Worm (Caenorhabditis elegans) whole organism, young adult: ENCODE data around the gene K02E10.6.

Source experiments
- B0019.2 ChIP-seq: fragments of 200-800 bp; sonication (Bioruptor generic); conservative IDR thresholded peaks from 2 replicates; pipeline ENCODE4 v1.3.6; 2022; ENCODE audit warnings: missing genetic modification reagents, missing genetic modification characterization, missing compliant biosample characterization
- B0336.3 ChIP-seq: fragments of 200-800 bp; sonication (Bioruptor generic); IDR thresholded peaks from 2 replicates; pipeline ENCODE4 v1.3.6; 2022; ENCODE audit warnings: missing genetic modification characterization, missing compliant biosample characterization
- C06A6.2 ChIP-seq: fragments of 200-800 bp; sonication (Bioruptor generic); conservative IDR thresholded peaks from 2 replicates; pipeline ENCODE4 v1.3.6; 2022; ENCODE audit warnings: missing genetic modification characterization, missing compliant biosample characterization
- F23B12.7 ChIP-seq: sonication (generic microtip); optimal IDR thresholded peaks from 2 replicates; lab custom pipeline; 2017; ENCODE audit warnings: missing genetic modification characterization, mild to moderate bottlenecking, missing compliant biosample characterization, antibody characterized with exemption, moderate library complexity; ENCODE audit not compliant: insufficient read depth
- F33H1.4 ChIP-seq: fragments of 200-800 bp; sonication (Bioruptor generic); IDR thresholded peaks from 2 replicates; pipeline ENCODE4 v1.3.6; 2022; ENCODE audit warnings: missing genetic modification reagents, missing genetic modification characterization, missing compliant biosample characterization
- F57C9.4 ChIP-seq: sonication (generic microtip); optimal IDR thresholded peaks from 2 replicates; lab custom pipeline; 2017; ENCODE audit warnings: mild to moderate bottlenecking, missing genetic modification characterization, missing compliant biosample characterization
- K12H6.12 ChIP-seq: fragments of 200-800 bp; sonication (Bioruptor generic); optimal IDR thresholded peaks from 2 replicates; lab custom pipeline; 2018; ENCODE audit warnings: mild to moderate bottlenecking, missing genetic modification characterization, missing compliant biosample characterization
- ZK185.1 ChIP-seq: sonication (generic microtip); optimal IDR thresholded peaks from 2 replicates; lab custom pipeline; 2016; ENCODE audit warnings: mild to moderate bottlenecking, missing genetic modification characterization, missing compliant biosample characterization; ENCODE audit not compliant: poor library complexity, severe bottlenecking
- akir-1 ChIP-seq: fragments of 200-800 bp; sonication (Bioruptor generic); optimal IDR thresholded peaks from 2 replicates; lab custom pipeline; 2018; ENCODE audit warnings: mild to moderate bottlenecking, missing genetic modification characterization, moderate library complexity, missing compliant biosample characterization
- ama-1 ChIP-seq, 3 experiments: fragments of 150-350 bp in 1 of 3; sonication (generic microtip) in 2 of 3; optimal IDR thresholded peaks; 2 replicates each; lab custom pipeline; 2014 to 2018; ENCODE audit warnings: missing biosample characterization in 2 of 3, missing genetic modification characterization in 2 of 3, missing genetic modification reagents in 2 of 3
- bed-1 ChIP-seq: fragments of 200-800 bp; sonication (Bioruptor generic); IDR thresholded peaks from 2 replicates; pipeline ENCODE4 v1.3.6; 2022; ENCODE audit warnings: missing genetic modification reagents, missing genetic modification characterization, missing compliant biosample characterization
- bed-2 ChIP-seq: fragments of 200-800 bp; sonication (Bioruptor generic); IDR thresholded peaks from 2 replicates; pipeline ENCODE4 v1.3.6; 2022; ENCODE audit warnings: missing genetic modification reagents, missing genetic modification characterization, missing compliant biosample characterization
- cebp-1 ChIP-seq, 2 experiments: fragments of 200-800 bp in 1 of 2; sonication (Bioruptor generic) in 1 of 2; sonication (generic microtip) in 1 of 2; IDR thresholded peaks in 1 of 2; optimal IDR thresholded peaks in 1 of 2; 2 replicates each; pipeline versions ENCODE4 v1.3.6 to Lab custom; 2017 to 2022; ENCODE audit warnings: missing compliant biosample characterization in 2 of 2, missing genetic modification characterization in 2 of 2, mild to moderate bottlenecking in 1 of 2, missing genetic modification reagents in 1 of 2, moderate library complexity in 1 of 2
- cebp-2 ChIP-seq: fragments of 200-800 bp; sonication (Bioruptor generic); IDR thresholded peaks from 2 replicates; pipeline ENCODE4 v1.3.6; 2022; ENCODE audit warnings: missing genetic modification characterization, missing compliant biosample characterization
- ceh-27 ChIP-seq: fragments of 200-800 bp; sonication (Bioruptor generic); optimal IDR thresholded peaks from 2 replicates; lab custom pipeline; 2018; ENCODE audit warnings: mild to moderate bottlenecking, missing genetic modification characterization, moderate library complexity, missing compliant biosample characterization
- ceh-91 ChIP-seq: fragments of 200-800 bp; sonication (Bioruptor generic); IDR thresholded peaks from 2 replicates; pipeline ENCODE4 v1.3.6; 2022; ENCODE audit warnings: missing genetic modification reagents, missing genetic modification characterization, missing compliant biosample characterization
- die-1 ChIP-seq: sonication (generic microtip); optimal IDR thresholded peaks from 2 replicates; lab custom pipeline; 2016; ENCODE audit warnings: missing genotype, mild to moderate bottlenecking, missing genetic modification characterization, missing compliant biosample characterization
- dpff-1 ChIP-seq: sonication (generic microtip); optimal IDR thresholded peaks from 2 replicates; lab custom pipeline; 2017; ENCODE audit warnings: mild to moderate bottlenecking, missing genetic modification characterization, missing compliant biosample characterization
- dpl-1 ChIP-seq: fragments of 150-350 bp; optimal IDR thresholded peaks from 2 replicates; lab custom pipeline; 2014; ENCODE audit warnings: missing biosample characterization, missing genetic modification reagents, missing genetic modification characterization
- efl-1 ChIP-seq: fragments of 150-350 bp; optimal IDR thresholded peaks from 2 replicates; lab custom pipeline; 2014; ENCODE audit warnings: missing biosample characterization, missing genetic modification reagents, missing genetic modification characterization
- egl-44 ChIP-seq: fragments of 200-800 bp; sonication (Bioruptor generic); IDR thresholded peaks from 2 replicates; pipeline ENCODE4 v1.3.6; 2022; ENCODE audit warnings: missing genetic modification reagents, missing genetic modification characterization, missing compliant biosample characterization
- egrh-3 ChIP-seq: fragments of 200-800 bp; sonication (Bioruptor generic); IDR thresholded peaks from 2 replicates; pipeline ENCODE4 v1.3.6; 2022; ENCODE audit warnings: missing genetic modification reagents, missing genetic modification characterization, missing compliant biosample characterization
- ets-4 ChIP-seq: fragments of 200-800 bp; sonication (Bioruptor generic); optimal IDR thresholded peaks from 2 replicates; lab custom pipeline; 2018; ENCODE audit warnings: mild to moderate bottlenecking, missing genetic modification characterization, missing compliant biosample characterization
- gei-17 ChIP-seq: fragments of 200-800 bp; sonication (Bioruptor generic); optimal IDR thresholded peaks from 2 replicates; lab custom pipeline; 2018; ENCODE audit warnings: mild to moderate bottlenecking, missing genetic modification characterization, missing compliant biosample characterization
- hmg-1.2 ChIP-seq: fragments of 200-800 bp; sonication (Bioruptor generic); IDR thresholded peaks from 2 replicates; pipeline ENCODE4 v1.3.6; 2022; ENCODE audit warnings: missing genetic modification reagents, missing genetic modification characterization, missing compliant biosample characterization
- hmg-20 ChIP-seq: fragments of 200-800 bp; sonication (Bioruptor generic); IDR thresholded peaks from 2 replicates; pipeline ENCODE4 v1.3.6; 2022; ENCODE audit warnings: missing genetic modification reagents, missing genetic modification characterization, missing compliant biosample characterization
- hsf-1 ChIP-seq: fragments of 200-800 bp; sonication (Bioruptor generic); IDR thresholded peaks from 2 replicates; pipeline ENCODE4 v1.3.6; 2022; ENCODE audit warnings: missing genetic modification reagents, missing genetic modification characterization, missing compliant biosample characterization
- let-526 ChIP-seq: fragments of 200-800 bp; sonication (Bioruptor generic); IDR thresholded peaks from 2 replicates; pipeline ENCODE4 v1.3.6; 2022; ENCODE audit warnings: missing genetic modification reagents, missing genetic modification characterization, missing compliant biosample characterization
- lin-26 ChIP-seq: fragments of 200-800 bp; sonication (Bioruptor generic); IDR thresholded peaks from 2 replicates; pipeline ENCODE4 v1.3.6; 2022; ENCODE audit warnings: missing genetic modification reagents, missing genetic modification characterization, missing compliant biosample characterization
- lin-54 ChIP-seq: fragments of 200-800 bp; sonication (Bioruptor generic); optimal IDR thresholded peaks from 2 replicates; lab custom pipeline; 2018; ENCODE audit warnings: mild to moderate bottlenecking, missing genetic modification characterization, missing compliant biosample characterization
- mcd-1 ChIP-seq: fragments of 200-800 bp; sonication (Bioruptor generic); IDR thresholded peaks from 2 replicates; pipeline ENCODE4 v1.3.6; 2022; ENCODE audit warnings: missing genetic modification reagents, missing genetic modification characterization, missing compliant biosample characterization
- mel-28 ChIP-seq: sonication (generic microtip); optimal IDR thresholded peaks from 2 replicates; lab custom pipeline; 2016; ENCODE audit warnings: borderline replicate concordance, mild to moderate bottlenecking, missing genetic modification characterization, missing compliant biosample characterization
- nfya-1 ChIP-seq: sonication (generic microtip); optimal IDR thresholded peaks from 2 replicates; lab custom pipeline; 2017; ENCODE audit warnings: antibody characterized with exemption, missing compliant biosample characterization, missing genetic modification characterization, borderline replicate concordance; ENCODE audit not compliant: insufficient read depth
- nhr-27 ChIP-seq: fragments of 200-800 bp; sonication (Bioruptor generic); optimal IDR thresholded peaks from 2 replicates; lab custom pipeline; 2018; ENCODE audit warnings: mild to moderate bottlenecking, missing genetic modification characterization, moderate library complexity, missing compliant biosample characterization
- nhr-90 ChIP-seq: sonication (generic microtip); optimal IDR thresholded peaks from 2 replicates; lab custom pipeline; 2016; ENCODE audit warnings: missing genotype, mild to moderate bottlenecking, missing genetic modification characterization, missing compliant biosample characterization
- pbrm-1 ChIP-seq: fragments of 200-800 bp; sonication (Bioruptor generic); IDR thresholded peaks from 2 replicates; pipeline ENCODE4 v1.3.6; 2022; ENCODE audit warnings: missing genetic modification reagents, missing genetic modification characterization, missing compliant biosample characterization
- sdz-38 ChIP-seq: sonication (generic microtip); optimal IDR thresholded peaks from 2 replicates; lab custom pipeline; 2016; ENCODE audit warnings: missing genotype, missing genetic modification characterization, missing compliant biosample characterization
- sea-2 ChIP-seq: fragments of 200-800 bp; sonication (Bioruptor generic); IDR thresholded peaks from 2 replicates; pipeline ENCODE4 v1.3.6; 2022; ENCODE audit warnings: missing genetic modification characterization, missing compliant biosample characterization
- snpc-3.4 ChIP-seq: sonication (generic microtip); optimal IDR thresholded peaks from 2 replicates; lab custom pipeline; 2017; ENCODE audit warnings: missing genetic modification characterization, mild to moderate bottlenecking, missing compliant biosample characterization, antibody characterized with exemption, moderate library complexity, missing genotype, missing genetic modification reagents
- tbp1 ChIP-seq: fragments of 200-800 bp; sonication (Bioruptor generic); optimal IDR thresholded peaks from 2 replicates; lab custom pipeline; 2018; ENCODE audit warnings: mild to moderate bottlenecking, missing genetic modification characterization, missing compliant biosample characterization
- tbx-9 ChIP-seq: sonication (generic microtip); optimal IDR thresholded peaks from 2 replicates; lab custom pipeline; 2016; ENCODE audit warnings: borderline replicate concordance, missing genetic modification characterization, inconsistent platforms, missing compliant biosample characterization
- tlf-1 ChIP-seq: fragments of 200-800 bp; sonication (Bioruptor generic); optimal IDR thresholded peaks from 2 replicates; lab custom pipeline; 2018; ENCODE audit warnings: mild to moderate bottlenecking, missing genetic modification characterization, missing compliant biosample characterization
- unc-130 ChIP-seq: sonication (generic microtip); optimal IDR thresholded peaks from 2 replicates; lab custom pipeline; 2016; ENCODE audit warnings: missing genetic modification reagents, missing genetic modification characterization, missing compliant biosample characterization
- unc-62 ChIP-seq: fragments of 150-350 bp; optimal IDR thresholded peaks from 2 replicates; lab custom pipeline; 2014; ENCODE audit warnings: missing biosample characterization, missing genetic modification reagents, missing genetic modification characterization
- xnd-1 ChIP-seq: sonication (generic microtip); optimal IDR thresholded peaks from 2 replicates; lab custom pipeline; 2016; ENCODE audit warnings: missing genotype, missing genetic modification reagents, missing genetic modification characterization, missing compliant biosample characterization
- zfh-2 ChIP-seq: fragments of 200-800 bp; sonication (Bioruptor generic); conservative IDR thresholded peaks from 2 replicates; pipeline ENCODE4 v1.3.6; 2022; ENCODE audit warnings: missing genetic modification reagents, missing genetic modification characterization, missing compliant biosample characterization
- ztf-18 ChIP-seq: sonication (generic microtip); optimal IDR thresholded peaks from 2 replicates; lab custom pipeline; 2016; ENCODE audit warnings: missing genotype, mild to moderate bottlenecking, missing genetic modification characterization, missing compliant biosample characterization
- ztf-22 ChIP-seq: fragments of 200-800 bp; sonication (Bioruptor generic); optimal IDR thresholded peaks from 2 replicates; lab custom pipeline; 2018; ENCODE audit warnings: mild to moderate bottlenecking, missing genetic modification characterization, moderate library complexity, missing compliant biosample characterization

The K02E10.6 gene

DNA sequence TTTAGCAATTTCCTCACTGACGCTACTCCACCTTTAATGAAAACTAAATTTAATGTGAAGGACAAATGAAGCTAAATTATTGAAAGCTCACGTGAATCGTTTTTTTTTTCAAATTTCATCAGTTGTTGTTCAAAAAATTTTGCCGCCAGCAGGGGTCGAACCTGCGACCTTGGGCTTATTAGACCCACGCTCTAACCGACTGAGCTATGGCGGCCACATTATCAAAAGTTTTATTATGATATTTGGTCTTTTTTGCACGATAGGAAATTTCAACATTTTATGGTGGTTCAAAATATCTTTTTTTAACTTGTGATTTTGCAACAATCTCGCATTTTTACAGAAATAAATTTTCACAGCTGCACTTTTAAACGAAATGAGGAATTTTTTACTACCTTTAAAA, 43.5 kb upstream of the K02E10.6 start (continued):
- TF ChIP-seq bed-1 (no peak), ZK185.1 (no peak), unc-130 (no peak), F23B12.7 (tag; lab: Kevin White, UChicago) (no peak), hmg-1.2 (peak; percentile 47), ceh-27 (GFP tag; lab: Kevin White, UChicago) (no peak), nfya-1 (tag; lab: Kevin White, UChicago) (no peak), B0019.2 (GFP tag; lab: Robert Waterston, UW) (no peak), efl-1 (no peak), egrh-3 (GFP tag; lab: Robert Waterston, UW) (no peak), hsf-1 (GFP tag; lab: Robert Waterston, UW) (no peak), die-1 (tag; lab: Kevin White, UChicago) (peak; percentile 64), F57C9.4 (no peak), unc-62 (GFP tag; lab: Kevin White, UChicago) (no peak), dpl-1 (no peak), zfh-2 (no peak), sea-2 (GFP tag; lab: Robert Waterston, UW) (no peak), cebp-2 (GFP tag; lab: Robert Waterston, UW) (no peak), C06A6.2 (GFP tag; lab: Robert Waterston, UW) (no peak), ama-1 (optimal IDR thresholded peaks at IDR 0.05; lab: Kevin White, UChicago) (no peak), ama-1 (GFP tag; optimal IDR thresholded peaks at IDR 0.05; lab: Kevin White, UChicago) (peak in 1 of 2 experiments; percentile 39), F33H1.4 (no peak), mcd-1 (GFP tag; lab: Robert Waterston, UW) (no peak), snpc-3.4 (peak; percentile 60), mel-28 (tag; lab: Kevin White, UChicago) (no peak), pbrm-1 (GFP tag; lab: Robert Waterston, UW) (peak; percentile 62; the same call in 1 of the 2 replicates), egl-44 (GFP tag; lab: Robert Waterston, UW) (no peak), ceh-91 (GFP tag; lab: Robert Waterston, UW) (no peak), xnd-1 (no peak), ztf-18 (tag; lab: Kevin White, UChicago) (peak; percentile 45), cebp-1 (GFP tag; IDR thresholded peaks at IDR 0.05; lab: Robert Waterston, UW) (no peak), cebp-1 (tag; optimal IDR thresholded peaks at IDR 0.05; lab: Kevin White, UChicago) (peak; percentile 17), tlf-1 (GFP tag; lab: Kevin White, UChicago) (no peak), lin-54 (peak; percentile 24), tbx-9 (tag; lab: Kevin White, UChicago) (no peak), lin-26 (peak; percentile 74), K12H6.12 (no peak), nhr-90 (tag; lab: Kevin White, UChicago) (peak; percentile 38), nhr-27 (tag; lab: Kevin White, UChicago) (no peak), ets-4 (GFP tag; lab: Kevin White, UChicago) (no peak), hmg-20 (GFP tag; lab: Robert Waterston, UW) (no peak), akir-1 (GFP tag; lab: Kevin White, UChicago) (no peak), dpff-1 (tag; lab: Kevin White, UChicago) (no peak), gei-17 (GFP tag; lab: Kevin White, UChicago) (no peak), let-526 (GFP tag; lab: Robert Waterston, UW) (no peak), tbp1 (peak; percentile 88), sdz-38 (tag; lab: Kevin White, UChicago) (no peak), bed-2 (GFP tag; lab: Robert Waterston, UW) (no peak), B0336.3 (GFP tag; lab: Robert Waterston, UW) (no peak), ztf-22 (no peak)
